Worm (Caenorhabditis elegans) whole organism, L3 larva: ENCODE results near the gene srbc-14.

ENCODE experiments used
- R02D3.7 ChIP-seq: fragments of 150-350 bp; optimal IDR thresholded peaks from 2 replicates; lab custom pipeline; 2014; ENCODE audit warnings: missing biosample characterization, missing genetic modification characterization
- ZK546.5 ChIP-seq: sonication (generic microtip); optimal IDR thresholded peaks from 2 replicates; lab custom pipeline; 2017; ENCODE audit warnings: missing biosample characterization, missing genetic modification characterization
- aly-2 ChIP-seq: fragments of 150-350 bp; optimal IDR thresholded peaks from 2 replicates; lab custom pipeline; 2014; ENCODE audit warnings: missing biosample characterization, missing genetic modification characterization
- ama-1 ChIP-seq: fragments of 150-350 bp; optimal IDR thresholded peaks from 2 replicates; lab custom pipeline; 2018
- ceh-16 ChIP-seq: sonication (generic microtip); optimal IDR thresholded peaks from 2 replicates; lab custom pipeline; 2017; ENCODE audit warnings: missing biosample characterization, missing genetic modification characterization
- ceh-82 ChIP-seq: fragments of 150-350 bp; optimal IDR thresholded peaks from 2 replicates; lab custom pipeline; 2014; ENCODE audit warnings: missing biosample characterization, missing genetic modification characterization
- daf-12 ChIP-seq: fragments of 150-350 bp; optimal IDR thresholded peaks from 2 replicates; lab custom pipeline; 2014; ENCODE audit warnings: missing biosample characterization, missing genetic modification reagents, missing genetic modification characterization
- egl-27 ChIP-seq: sonication (generic microtip); optimal IDR thresholded peaks from 4 replicates; lab custom pipeline; 2017; ENCODE audit warnings: missing biosample characterization, missing genetic modification reagents, missing genetic modification characterization
- egl-5 ChIP-seq: fragments of 150-350 bp; optimal IDR thresholded peaks from 2 replicates; lab custom pipeline; 2017; ENCODE audit warnings: missing biosample characterization, missing genetic modification reagents, missing genetic modification characterization, inconsistent platforms
- elt-2 ChIP-seq: sonication (generic microtip); optimal IDR thresholded peaks from 2 replicates; lab custom pipeline; 2016; ENCODE audit warnings: missing genetic modification reagents, mild to moderate bottlenecking, missing genetic modification characterization, missing compliant biosample characterization
- elt-3 ChIP-seq, 3 experiments: fragments of 150-350 bp in 1 of 3; sonication (generic microtip) in 2 of 3; optimal IDR thresholded peaks; 2 replicates in 2 of 3; 4 replicates in 1 of 3; lab custom pipeline; 2014 to 2017; ENCODE audit warnings: missing biosample characterization in 3 of 3, missing genetic modification characterization in 3 of 3
- fkh-10 ChIP-seq: sonication (generic microtip); optimal IDR thresholded peaks from 2 replicates; lab custom pipeline; 2017; ENCODE audit warnings: missing biosample characterization, missing genetic modification reagents, missing genetic modification characterization
- fkh-2 ChIP-seq: fragments of 150-350 bp; optimal IDR thresholded peaks from 2 replicates; lab custom pipeline; 2014; ENCODE audit warnings: missing biosample characterization, missing genetic modification reagents, missing genetic modification characterization
- fos-1 ChIP-seq: fragments of 150-350 bp; optimal IDR thresholded peaks from 2 replicates; lab custom pipeline; 2014; ENCODE audit warnings: missing biosample characterization, missing genetic modification characterization
- jun-1 ChIP-seq: fragments of 150-350 bp; optimal IDR thresholded peaks from 2 replicates; lab custom pipeline; 2014; ENCODE audit warnings: missing biosample characterization, missing genetic modification reagents, missing genetic modification characterization
- lin-39 ChIP-seq: fragments of 150-350 bp; optimal IDR thresholded peaks from 2 replicates; lab custom pipeline; 2018; ENCODE audit warnings: missing biosample characterization, missing genetic modification reagents, missing genetic modification characterization
- lsy-12 ChIP-seq: sonication (generic microtip); optimal IDR thresholded peaks from 2 replicates; lab custom pipeline; 2016; ENCODE audit warnings: mild to moderate bottlenecking, missing genetic modification characterization, missing compliant biosample characterization
- mdl-1 ChIP-seq: fragments of 150-350 bp; optimal IDR thresholded peaks from 2 replicates; lab custom pipeline; 2014; ENCODE audit warnings: missing biosample characterization, missing genetic modification characterization
- mml-1 ChIP-seq: fragments of 150-350 bp; sonication (generic microtip); optimal IDR thresholded peaks from 3 replicates; lab custom pipeline; 2014; ENCODE audit warnings: missing biosample characterization, missing genetic modification characterization
- nfya-1 ChIP-seq: sonication (generic microtip); optimal IDR thresholded peaks from 2 replicates; lab custom pipeline; 2017; ENCODE audit warnings: missing genetic modification characterization, mild to moderate bottlenecking, missing compliant biosample characterization, antibody characterized with exemption, moderate library complexity; ENCODE audit not compliant: insufficient read depth
- nhr-12 ChIP-seq: fragments of 150-350 bp; optimal IDR thresholded peaks from 2 replicates; lab custom pipeline; 2014; ENCODE audit warnings: missing biosample characterization, missing genetic modification characterization
- nhr-237 ChIP-seq: fragments of 150-350 bp; optimal IDR thresholded peaks from 2 replicates; lab custom pipeline; 2014; ENCODE audit warnings: missing biosample characterization, missing genetic modification characterization
- nhr-25 ChIP-seq: sonication (generic microtip); optimal IDR thresholded peaks from 2 replicates; lab custom pipeline; 2017; ENCODE audit warnings: missing biosample characterization, missing genetic modification characterization
- nhr-28 ChIP-seq: fragments of 150-350 bp; optimal IDR thresholded peaks from 2 replicates; lab custom pipeline; 2014; ENCODE audit warnings: missing biosample characterization, missing genetic modification characterization
- nhr-67 ChIP-seq: fragments of 150-350 bp; optimal IDR thresholded peaks from 2 replicates; lab custom pipeline; 2014; ENCODE audit warnings: missing biosample characterization, missing genetic modification characterization
- pha-4 ChIP-seq: fragments of 150-350 bp; optimal IDR thresholded peaks from 2 replicates; lab custom pipeline; 2014; ENCODE audit warnings: missing biosample characterization, missing genetic modification reagents, missing genetic modification characterization
- sea-2 ChIP-seq: fragments of 150-350 bp; sonication (generic microtip); optimal IDR thresholded peaks from 4 replicates; lab custom pipeline; 2014; ENCODE audit warnings: missing biosample characterization, missing genetic modification reagents, missing genetic modification characterization
- skn-1 ChIP-seq: fragments of 150-350 bp; optimal IDR thresholded peaks from 2 replicates; lab custom pipeline; 2014; ENCODE audit warnings: missing biosample characterization, missing genetic modification characterization
- tbx-2 ChIP-seq: sonication (generic microtip); optimal IDR thresholded peaks from 2 replicates; lab custom pipeline; 2016; ENCODE audit warnings: mild to moderate bottlenecking, missing genetic modification characterization, missing compliant biosample characterization
- unc-62 ChIP-seq: fragments of 150-350 bp; sonication (generic microtip); optimal IDR thresholded peaks from 4 replicates; lab custom pipeline; 2014; ENCODE audit warnings: missing biosample characterization, missing genetic modification reagents, missing genetic modification characterization
- zag-1 ChIP-seq: fragments of 150-350 bp; optimal IDR thresholded peaks from 2 replicates; lab custom pipeline; 2014; ENCODE audit warnings: missing biosample characterization, missing genetic modification characterization
- ztf-11 ChIP-seq: fragments of 150-350 bp; optimal IDR thresholded peaks from 2 replicates; lab custom pipeline; 2014; ENCODE audit warnings: missing biosample characterization, missing genetic modification characterization

Gene srbc-14

DNA sequence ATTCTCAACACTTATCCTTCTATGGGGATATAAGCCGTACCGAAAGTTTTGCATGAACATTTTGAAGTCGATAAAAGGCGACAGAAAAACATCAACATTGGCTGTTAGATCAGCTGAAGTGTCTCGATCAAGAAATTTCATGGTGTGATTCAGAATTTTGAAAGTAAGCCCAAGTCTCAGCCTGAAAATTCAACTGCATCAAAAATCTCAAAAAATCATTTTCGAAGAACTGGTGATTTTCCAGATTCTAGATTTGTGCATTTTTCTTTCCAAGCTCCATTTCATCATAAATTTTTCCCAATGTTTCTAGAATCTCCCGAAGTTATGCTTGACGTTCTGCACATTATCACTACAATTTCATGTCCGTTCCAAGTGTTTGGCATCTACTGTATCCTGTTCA is 6.8 kb downstream of the srbc-14 start, which contains the start of gene srh-255:
Gene srh-255 (plus strand): TSS at position 301 of the 400 bp plus-strand sequence.
- no peak for TF ChIP-seq nfya-1
- no peak for TF ChIP-seq fkh-10 (GFP tag; lab: Kevin White, UChicago)
- TF ChIP-seq pha-4, result no peak
- no peak for TF ChIP-seq daf-12 (tag; lab: Kevin White, UChicago)
- TF ChIP-seq ama-1, result no peak
- TF ChIP-seq fos-1, result no peak
- no peak for TF ChIP-seq zag-1
- TF ChIP-seq nhr-12 (tag; lab: Kevin White, UChicago), result no peak
- no peak for TF ChIP-seq elt-2 (tag; lab: Kevin White, UChicago)
- no peak for TF ChIP-seq mml-1
- no peak for TF ChIP-seq sea-2 (GFP tag; lab: Kevin White, UChicago)
- no peak for TF ChIP-seq aly-2
- TF ChIP-seq nhr-237 (tag; lab: Kevin White, UChicago), result no peak
- no peak for TF ChIP-seq fkh-2

DNA sequence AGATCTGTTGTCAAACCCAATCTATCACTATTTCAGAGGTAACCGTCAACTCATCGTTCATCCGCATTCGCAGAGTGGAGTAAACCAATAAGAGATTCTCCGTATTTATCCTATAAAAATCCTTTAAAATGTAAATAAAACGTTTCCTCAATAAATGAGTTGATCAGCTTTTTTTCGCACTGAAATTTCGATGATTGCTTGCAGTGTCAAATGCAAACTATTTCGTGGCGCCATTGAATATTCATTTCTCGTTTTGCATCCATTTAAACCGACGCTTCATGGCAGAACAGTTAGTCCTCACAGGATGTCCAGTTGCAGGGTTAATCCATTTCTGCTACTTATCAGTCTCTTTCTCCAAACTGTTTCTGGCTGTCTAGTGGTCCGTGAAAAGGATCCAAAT is 9.9 kb downstream of the srbc-14 start, which contains the start of gene F28B1.9:
Gene F28B1.9 (plus strand): TSS at position 301 of the 400 bp plus-strand sequence.
- TF ChIP-seq unc-62 (no peak), ama-1 (no peak), daf-12 (tag; lab: Kevin White, UChicago) (no peak), sea-2 (GFP tag; lab: Kevin White, UChicago) (no peak), R02D3.7 (tag; lab: Kevin White, UChicago) (no peak), zag-1 (no peak), tbx-2 (tag; lab: Kevin White, UChicago) (no peak), ceh-16 (tag; lab: Kevin White, UChicago) (no peak), aly-2 (no peak), mdl-1 (tag; lab: Kevin White, UChicago) (no peak), jun-1 (tag; lab: Kevin White, UChicago) (no peak), nhr-28 (tag; lab: Kevin White, UChicago) (no peak), mml-1 (no peak), ZK546.5 (tag; lab: Kevin White, UChicago) (no peak), nhr-67 (tag; lab: Kevin White, UChicago) (no peak), nhr-237 (tag; lab: Kevin White, UChicago) (no peak)

DNA sequence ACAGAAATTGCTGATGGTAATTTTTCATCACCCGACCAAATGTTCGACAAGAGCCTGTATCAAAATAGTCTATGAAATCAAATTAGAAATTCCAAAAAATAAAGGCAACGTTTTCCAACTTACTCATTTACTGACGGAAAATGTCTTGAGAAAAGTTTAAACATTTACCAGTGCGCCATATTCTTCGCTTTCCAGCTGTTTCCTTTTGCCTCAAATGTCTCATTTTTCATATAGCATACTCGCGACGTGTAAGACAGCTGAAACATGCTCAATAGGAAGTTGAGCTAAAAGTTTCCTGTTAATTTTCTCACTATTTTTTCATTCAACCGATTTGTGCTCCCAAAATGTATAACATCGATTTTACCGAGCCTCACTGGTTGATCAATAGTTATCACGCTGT is 11.5 kb downstream of the srbc-14 start, which contains the start of gene sri-66:
Gene sri-66 (plus strand): TSS at position 301 of the 400 bp plus-strand sequence.
- TF ChIP-seq ZK546.5 (tag; lab: Kevin White, UChicago), result no peak
- TF ChIP-seq R02D3.7 (tag; lab: Kevin White, UChicago), result no peak
- no peak for TF ChIP-seq skn-1
- TF ChIP-seq nhr-237 (tag; lab: Kevin White, UChicago), result no peak
- TF ChIP-seq aly-2, result no peak
- no peak for TF ChIP-seq egl-5 (tag; lab: Kevin White, UChicago)
- TF ChIP-seq elt-3 (tag; optimal IDR thresholded peaks at IDR 0.05; lab: Kevin White, UChicago), result no peak
- no peak for TF ChIP-seq unc-62

DNA sequence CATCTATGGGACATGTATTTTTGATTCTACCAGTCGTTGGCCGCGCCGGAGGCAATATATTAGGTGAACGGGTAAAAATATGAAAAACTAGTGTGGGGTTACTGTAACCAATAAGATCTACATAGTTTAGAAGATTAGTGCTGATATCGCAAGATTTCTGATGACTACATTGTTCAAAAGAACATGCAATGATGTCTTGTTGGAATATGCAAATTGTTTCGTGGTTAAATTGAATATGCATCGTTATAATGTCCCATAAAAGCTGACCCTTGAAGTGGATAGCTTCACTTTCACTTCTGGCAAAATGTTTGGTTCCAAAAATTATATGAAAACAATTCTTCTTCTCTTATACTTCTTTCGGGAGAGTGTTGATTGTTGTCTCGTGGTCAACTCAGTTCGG is 27.0 kb downstream of the srbc-14 start, which contains the start of gene F28B1.2:
Gene F28B1.2 (plus strand): TSS at position 301 of the 400 bp plus-strand sequence.
- TF ChIP-seq nhr-25 (tag; lab: Kevin White, UChicago) (no peak), lsy-12 (no peak), lin-39 (no peak), skn-1 (no peak)

DNA sequence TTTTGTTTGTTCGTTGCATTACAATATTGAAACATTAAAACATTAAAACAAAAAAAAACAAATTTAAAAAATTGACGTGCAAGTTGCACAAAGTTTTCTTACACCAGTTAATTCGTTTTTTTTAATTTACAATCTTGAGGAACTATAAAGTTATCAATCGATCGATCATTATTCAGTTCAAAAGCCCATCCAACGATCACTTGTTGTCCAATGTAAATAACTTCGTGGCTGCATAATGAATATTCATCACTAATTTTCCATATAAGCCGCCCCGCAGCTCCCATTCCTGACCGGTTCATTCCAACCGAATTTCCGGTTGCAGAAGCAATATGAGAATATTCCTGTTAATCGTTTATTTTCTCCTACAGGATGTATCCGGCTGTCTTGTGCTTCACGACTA is 29.2 kb downstream of the srbc-14 start, which contains the start of gene hpo-33:
Gene hpo-33 (plus strand): TSS at position 301 of the 400 bp plus-strand sequence.
- TF ChIP-seq ztf-11 (tag; lab: Kevin White, UChicago), result no peak
- no peak for TF ChIP-seq egl-27

DNA sequence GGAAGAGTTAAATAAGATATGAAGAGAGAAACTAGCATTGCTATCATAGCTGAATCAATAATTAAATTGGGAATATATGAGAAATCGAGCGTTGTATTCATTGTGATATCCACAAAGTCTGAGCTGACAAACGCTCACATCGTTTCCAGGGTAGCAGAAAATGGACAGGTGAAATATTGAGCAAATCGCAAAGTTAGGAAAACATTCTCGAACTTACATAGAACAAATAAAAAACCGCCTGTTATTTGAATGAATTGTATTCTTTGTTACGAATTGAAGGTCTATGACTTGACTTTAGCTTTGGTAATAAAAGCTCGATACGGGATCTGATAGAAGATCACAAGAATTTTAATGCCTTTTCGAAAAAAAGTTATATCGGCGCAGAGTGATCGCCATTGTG is 35.6 kb downstream of the srbc-14 start, which contains the start of gene srz-94:
Gene srz-94 (minus strand): TSS at position 101 of the 400 bp plus-strand sequence.
- TF ChIP-seq ceh-82, result no peak
